Worm (Caenorhabditis elegans): Measurements from ENCODE around the gene R05C11.2.

DNA sequence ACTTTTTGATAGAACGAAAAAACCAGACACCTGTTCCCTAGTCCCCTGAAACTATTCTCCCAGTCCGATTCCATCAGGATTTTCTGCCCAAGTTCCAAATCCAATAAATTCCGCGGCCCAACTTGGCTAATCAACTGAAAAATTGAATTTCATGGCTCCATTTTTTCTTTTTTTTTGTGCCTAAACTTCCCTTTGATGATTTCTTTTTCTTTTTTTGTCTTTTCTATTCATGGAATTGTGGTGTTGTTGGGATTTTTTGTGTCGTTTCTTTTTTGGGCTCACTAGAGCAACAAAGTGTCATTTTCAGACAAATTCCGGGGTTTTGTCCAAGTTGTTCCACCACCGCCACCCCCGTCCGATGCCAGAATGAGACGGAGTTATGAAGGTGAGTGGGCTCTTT lies 7.0 kb upstream of the R05C11.2 start, which contains the start of gene arrd-26:
- TF ChIP-seq W03F9.2 (tag; optimal IDR thresholded peaks at IDR 0.05) (no peak), him-1 (tag; optimal IDR thresholded peaks at IDR 0.05) (no peak), dao-5 (tag; optimal IDR thresholded peaks at IDR 0.05) (no peak)
